Worm (Caenorhabditis elegans) whole organism, L3 larva: ENCODE measurements around the gene cpx-2.

Experiments used
- R02D3.7 ChIP-seq: fragments of 150-350 bp; optimal IDR thresholded peaks from 2 replicates; lab custom pipeline; 2014; ENCODE audit warnings: missing biosample characterization, missing genetic modification characterization
- ZK546.5 ChIP-seq: sonication (generic microtip); optimal IDR thresholded peaks from 2 replicates; lab custom pipeline; 2017; ENCODE audit warnings: missing biosample characterization, missing genetic modification characterization
- ceh-16 ChIP-seq: sonication (generic microtip); optimal IDR thresholded peaks from 2 replicates; lab custom pipeline; 2017; ENCODE audit warnings: missing biosample characterization, missing genetic modification characterization
- ceh-9 ChIP-seq: sonication (generic microtip); optimal IDR thresholded peaks from 2 replicates; lab custom pipeline; 2018; ENCODE audit warnings: missing biosample characterization, missing genetic modification characterization
- daf-12 ChIP-seq: fragments of 150-350 bp; optimal IDR thresholded peaks from 2 replicates; lab custom pipeline; 2014; ENCODE audit warnings: missing biosample characterization, missing genetic modification reagents, missing genetic modification characterization
- egl-27 ChIP-seq: sonication (generic microtip); optimal IDR thresholded peaks from 4 replicates; lab custom pipeline; 2017; ENCODE audit warnings: missing biosample characterization, missing genetic modification reagents, missing genetic modification characterization
- egl-5 ChIP-seq: fragments of 150-350 bp; optimal IDR thresholded peaks from 2 replicates; lab custom pipeline; 2017; ENCODE audit warnings: missing biosample characterization, missing genetic modification reagents, missing genetic modification characterization, inconsistent platforms
- elt-2 ChIP-seq: sonication (generic microtip); optimal IDR thresholded peaks from 2 replicates; lab custom pipeline; 2016; ENCODE audit warnings: missing genetic modification reagents, mild to moderate bottlenecking, missing genetic modification characterization, missing compliant biosample characterization
- eor-1 ChIP-seq, 2 experiments: fragments of 150-350 bp; optimal IDR thresholded peaks; 2 replicates each; lab custom pipeline; 2014 to 2018; ENCODE audit warnings: missing biosample characterization in 2 of 2, missing genetic modification characterization in 2 of 2
- fkh-10 ChIP-seq: sonication (generic microtip); optimal IDR thresholded peaks from 2 replicates; lab custom pipeline; 2017; ENCODE audit warnings: missing biosample characterization, missing genetic modification reagents, missing genetic modification characterization
- fkh-2 ChIP-seq: fragments of 150-350 bp; optimal IDR thresholded peaks from 2 replicates; lab custom pipeline; 2014; ENCODE audit warnings: missing biosample characterization, missing genetic modification reagents, missing genetic modification characterization
- fos-1 ChIP-seq: fragments of 150-350 bp; optimal IDR thresholded peaks from 2 replicates; lab custom pipeline; 2014; ENCODE audit warnings: missing biosample characterization, missing genetic modification characterization
- hmg-11 ChIP-seq: sonication (generic microtip); optimal IDR thresholded peaks from 2 replicates; lab custom pipeline; 2016; ENCODE audit warnings: missing genetic modification characterization, missing compliant biosample characterization
- jun-1 ChIP-seq: fragments of 150-350 bp; optimal IDR thresholded peaks from 2 replicates; lab custom pipeline; 2014; ENCODE audit warnings: missing biosample characterization, missing genetic modification reagents, missing genetic modification characterization
- lin-39 ChIP-seq: fragments of 150-350 bp; optimal IDR thresholded peaks from 2 replicates; lab custom pipeline; 2018; ENCODE audit warnings: missing biosample characterization, missing genetic modification reagents, missing genetic modification characterization
- lsy-12 ChIP-seq: sonication (generic microtip); optimal IDR thresholded peaks from 2 replicates; lab custom pipeline; 2016; ENCODE audit warnings: mild to moderate bottlenecking, missing genetic modification characterization, missing compliant biosample characterization
- nfya-1 ChIP-seq: sonication (generic microtip); optimal IDR thresholded peaks from 2 replicates; lab custom pipeline; 2017; ENCODE audit warnings: missing genetic modification characterization, mild to moderate bottlenecking, missing compliant biosample characterization, antibody characterized with exemption, moderate library complexity; ENCODE audit not compliant: insufficient read depth
- nhr-12 ChIP-seq: fragments of 150-350 bp; optimal IDR thresholded peaks from 2 replicates; lab custom pipeline; 2014; ENCODE audit warnings: missing biosample characterization, missing genetic modification characterization
- nhr-23 ChIP-seq: fragments of 150-350 bp; optimal IDR thresholded peaks from 2 replicates; lab custom pipeline; 2014; ENCODE audit warnings: missing biosample characterization, missing genetic modification reagents, missing genetic modification characterization
- nhr-237 ChIP-seq: fragments of 150-350 bp; optimal IDR thresholded peaks from 2 replicates; lab custom pipeline; 2014; ENCODE audit warnings: missing biosample characterization, missing genetic modification characterization
- nhr-25 ChIP-seq: sonication (generic microtip); optimal IDR thresholded peaks from 2 replicates; lab custom pipeline; 2017; ENCODE audit warnings: missing biosample characterization, missing genetic modification characterization
- nhr-28 ChIP-seq: fragments of 150-350 bp; optimal IDR thresholded peaks from 2 replicates; lab custom pipeline; 2014; ENCODE audit warnings: missing biosample characterization, missing genetic modification characterization
- nhr-43 ChIP-seq: sonication (generic microtip); optimal IDR thresholded peaks from 2 replicates; lab custom pipeline; 2016; ENCODE audit warnings: mild to moderate bottlenecking, missing genetic modification characterization, missing compliant biosample characterization; ENCODE audit not compliant: poor library complexity, severe bottlenecking
- nhr-67 ChIP-seq: fragments of 150-350 bp; optimal IDR thresholded peaks from 2 replicates; lab custom pipeline; 2014; ENCODE audit warnings: missing biosample characterization, missing genetic modification characterization
- nhr-76 ChIP-seq: fragments of 150-350 bp; sonication (generic microtip); optimal IDR thresholded peaks from 5 replicates; lab custom pipeline; 2014; ENCODE audit warnings: missing biosample characterization, missing genetic modification characterization
- pha-4 ChIP-seq: fragments of 150-350 bp; optimal IDR thresholded peaks from 2 replicates; lab custom pipeline; 2014; ENCODE audit warnings: missing biosample characterization, missing genetic modification reagents, missing genetic modification characterization
- pqm-1 ChIP-seq: fragments of 150-350 bp; optimal IDR thresholded peaks from 2 replicates; lab custom pipeline; 2017; ENCODE audit warnings: missing biosample characterization, missing genetic modification characterization, inconsistent platforms
- snpc-4 ChIP-seq: fragments of 150-350 bp; optimal IDR thresholded peaks from 2 replicates; lab custom pipeline; 2014; ENCODE audit warnings: missing biosample characterization, missing genetic modification characterization
- tbx-2 ChIP-seq: sonication (generic microtip); optimal IDR thresholded peaks from 2 replicates; lab custom pipeline; 2016; ENCODE audit warnings: mild to moderate bottlenecking, missing genetic modification characterization, missing compliant biosample characterization
- unc-39 ChIP-seq: sonication (generic microtip); optimal IDR thresholded peaks from 4 replicates; lab custom pipeline; 2017; ENCODE audit warnings: missing biosample characterization, missing genetic modification characterization
- unc-62 ChIP-seq: fragments of 150-350 bp; sonication (generic microtip); optimal IDR thresholded peaks from 4 replicates; lab custom pipeline; 2014; ENCODE audit warnings: missing biosample characterization, missing genetic modification reagents, missing genetic modification characterization
- zag-1 ChIP-seq: fragments of 150-350 bp; optimal IDR thresholded peaks from 2 replicates; lab custom pipeline; 2014; ENCODE audit warnings: missing biosample characterization, missing genetic modification characterization
- ztf-4 ChIP-seq: fragments of 150-350 bp; optimal IDR thresholded peaks from 2 replicates; lab custom pipeline; 2014; ENCODE audit warnings: missing biosample characterization, missing genetic modification characterization

Gene cpx-2

DNA sequence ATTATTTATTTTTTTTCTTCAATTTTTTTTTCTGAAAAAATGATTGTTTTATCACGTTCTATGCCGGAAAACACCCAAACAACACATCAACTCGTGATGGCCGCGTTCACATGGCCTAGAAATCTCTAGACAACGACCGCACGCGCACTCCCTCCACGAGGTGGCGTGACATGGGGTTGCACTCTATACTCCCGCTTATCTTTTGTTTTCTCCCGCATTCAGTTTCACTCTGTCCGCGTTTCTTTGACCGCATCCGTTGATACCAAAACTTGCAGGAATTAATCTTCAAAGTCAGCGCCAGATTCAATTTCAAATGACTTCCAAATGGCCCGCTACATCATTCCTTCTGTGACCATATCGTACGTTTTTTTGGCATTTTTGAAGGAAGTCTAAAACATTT is 33.9 kb upstream of the cpx-2 start, which contains the start of gene F17H10.1 (continued):
- no peak for TF ChIP-seq unc-39 (tag; lab: Kevin White, UChicago)
- no peak for TF ChIP-seq ceh-9 (tag; lab: Kevin White, UChicago)
- TF ChIP-seq egl-5: no peak
- TF ChIP-seq nhr-28 (tag; lab: Kevin White, UChicago): no peak
- TF ChIP-seq pqm-1 (tag; lab: Kevin White, UChicago): peak; percentile 85
- no peak for TF ChIP-seq ceh-16 (tag; lab: Kevin White, UChicago)
- TF ChIP-seq jun-1 (tag; lab: Kevin White, UChicago): peak; percentile 79
- TF ChIP-seq nhr-43 (tag; lab: Kevin White, UChicago): peak; percentile 87
- TF ChIP-seq lin-39: peak; percentile 69
- no peak for TF ChIP-seq tbx-2 (tag; lab: Kevin White, UChicago)
- no peak for TF ChIP-seq nhr-76 (tag; lab: Kevin White, UChicago)
- TF ChIP-seq fkh-2 (tag; lab: Kevin White, UChicago): no peak
- TF ChIP-seq elt-2 (tag; lab: Kevin White, UChicago): peak; percentile 95
- no peak for TF ChIP-seq daf-12 (tag; lab: Kevin White, UChicago)
- TF ChIP-seq fos-1: peak; percentile 40
- TF ChIP-seq, all 47 proteins: peak for 16

DNA sequence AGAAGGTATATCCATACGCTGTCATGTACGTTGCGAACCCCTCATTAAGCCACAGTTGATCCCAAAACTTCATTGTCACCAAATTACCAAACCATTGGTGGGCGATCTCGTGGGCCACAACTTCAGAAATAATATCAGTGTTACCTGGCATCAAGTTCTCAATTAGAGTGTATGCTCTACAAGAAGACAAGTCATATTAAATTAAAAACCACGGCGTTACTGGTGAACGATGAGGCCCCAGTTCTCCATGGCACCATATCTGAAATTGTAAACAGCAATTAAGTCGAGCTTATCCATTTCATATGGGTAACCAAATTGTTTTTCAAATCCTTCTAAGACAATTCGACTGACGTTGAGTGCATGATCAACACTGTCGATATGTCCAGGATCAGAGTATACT is 31.8 kb upstream of the cpx-2 start:
- no peak for TF ChIP-seq fkh-10 (GFP tag; lab: Kevin White, UChicago)
- TF ChIP-seq ceh-9 (tag; lab: Kevin White, UChicago): no peak
- no peak for TF ChIP-seq unc-62
- no peak for TF ChIP-seq hmg-11 (tag; lab: Kevin White, UChicago)
- no peak for TF ChIP-seq zag-1 (tag; lab: Kevin White, UChicago)
- no peak for TF ChIP-seq elt-2 (tag; lab: Kevin White, UChicago)
- no peak for TF ChIP-seq R02D3.7
- TF ChIP-seq pha-4 (tag; lab: Kevin White, UChicago): no peak
- TF ChIP-seq nhr-67 (tag; lab: Kevin White, UChicago): no peak
- no peak for TF ChIP-seq lsy-12 (tag; lab: Kevin White, UChicago)
- no peak for TF ChIP-seq egl-27
- no peak for TF ChIP-seq nhr-23 (tag; lab: Kevin White, UChicago)
- no peak for TF ChIP-seq daf-12 (tag; lab: Kevin White, UChicago)
- no peak for TF ChIP-seq snpc-4 (tag; lab: Kevin White, UChicago)

DNA sequence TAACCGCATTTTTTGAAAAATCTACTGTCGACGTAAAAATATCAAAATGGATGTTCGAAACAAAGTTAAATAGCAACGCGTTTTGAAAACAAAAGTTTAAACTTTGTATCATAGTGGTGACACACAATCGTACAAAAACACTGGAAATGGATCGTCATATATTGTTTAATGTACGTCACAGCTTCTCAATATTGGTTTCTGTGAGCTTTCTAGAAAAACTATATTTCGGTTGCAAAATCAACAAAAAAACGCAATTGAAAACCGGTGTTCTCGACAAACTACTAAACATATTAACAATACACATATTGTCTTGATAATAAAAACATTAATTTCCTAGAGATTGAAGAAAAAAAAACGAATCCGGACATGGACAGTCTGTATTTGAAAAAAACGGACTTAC is 29.4 kb upstream of the cpx-2 start, which contains the start of gene R03G8.6:
R03G8.6 (minus strand) TSS at position 101 of the 400 bp plus-strand sequence.
- no peak for TF ChIP-seq nhr-28 (tag; lab: Kevin White, UChicago)
- TF ChIP-seq nhr-25 (tag; lab: Kevin White, UChicago): no peak
- no peak for TF ChIP-seq nhr-67 (tag; lab: Kevin White, UChicago)
- no peak for TF ChIP-seq lin-39
- no peak for TF ChIP-seq nhr-76 (tag; lab: Kevin White, UChicago)
- TF ChIP-seq fos-1: no peak
- TF ChIP-seq jun-1 (tag; lab: Kevin White, UChicago): no peak
- TF ChIP-seq nfya-1 (tag; lab: Kevin White, UChicago): no peak

DNA sequence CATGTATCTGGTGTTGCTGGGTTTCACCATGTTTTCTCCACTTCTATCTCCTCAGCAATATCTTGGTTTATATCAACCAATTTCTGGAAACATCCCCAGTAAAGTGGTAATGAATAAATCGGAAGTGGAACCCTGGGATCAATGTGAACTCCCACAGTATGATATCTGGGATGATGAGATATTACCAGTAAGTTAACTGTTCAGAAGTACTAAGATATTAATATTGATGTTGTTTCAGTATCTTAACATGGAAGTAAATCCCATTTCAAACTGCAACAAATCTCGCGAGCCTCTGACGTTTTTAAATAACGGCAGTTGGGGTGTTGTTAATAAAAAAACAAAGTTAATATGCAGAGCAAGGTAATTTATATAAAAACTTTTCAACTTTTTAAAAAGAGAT is 20.2 kb upstream of the cpx-2 start:
- TF ChIP-seq pha-4 (tag; lab: Kevin White, UChicago) (no peak), elt-2 (tag; lab: Kevin White, UChicago) (no peak), nhr-28 (tag; lab: Kevin White, UChicago) (no peak), nhr-12 (tag; lab: Kevin White, UChicago) (no peak), nhr-237 (tag; lab: Kevin White, UChicago) (no peak), unc-39 (tag; lab: Kevin White, UChicago) (no peak), pqm-1 (tag; lab: Kevin White, UChicago) (no peak), nhr-23 (tag; lab: Kevin White, UChicago) (no peak), nhr-76 (tag; lab: Kevin White, UChicago) (no peak), fkh-10 (GFP tag; lab: Kevin White, UChicago) (no peak), ZK546.5 (tag; lab: Kevin White, UChicago) (no peak), zag-1 (tag; lab: Kevin White, UChicago) (no peak)
- TF ChIP-seq, all 47 proteins: peak for 0

DNA sequence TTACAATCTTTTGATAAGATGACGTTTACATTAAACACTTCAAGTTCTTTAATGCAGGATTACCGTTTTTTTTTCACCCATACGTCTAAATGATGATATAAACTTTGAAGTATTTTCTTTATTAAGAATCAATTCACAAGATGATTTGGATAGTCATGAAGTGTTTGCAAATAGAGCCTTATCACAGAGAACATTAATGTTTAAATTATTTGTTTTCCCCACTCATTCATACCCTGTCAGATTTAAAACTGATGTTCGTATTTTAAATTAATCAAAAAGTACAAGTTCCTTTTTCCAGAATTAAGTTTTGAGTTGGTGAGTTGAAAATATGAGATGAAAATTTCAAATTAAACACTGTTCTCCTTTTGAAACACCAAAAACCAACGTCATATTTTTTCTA is 19.6 kb upstream of the cpx-2 start, which contains the start of gene R03G8.3:
R03G8.3 (plus strand) TSS at position 301 of the 400 bp plus-strand sequence.
- TF ChIP-seq nhr-237 (tag; lab: Kevin White, UChicago) (no peak), eor-1 (tag; optimal IDR thresholded peaks at IDR 0.05; lab: Kevin White, UChicago) (no peak), daf-12 (tag; lab: Kevin White, UChicago) (no peak), elt-2 (tag; lab: Kevin White, UChicago) (no peak), unc-39 (tag; lab: Kevin White, UChicago) (no peak), zag-1 (tag; lab: Kevin White, UChicago) (no peak), fkh-2 (tag; lab: Kevin White, UChicago) (no peak), ztf-4 (tag; lab: Kevin White, UChicago) (no peak)
